Worm (Caenorhabditis elegans) whole organism, mixed stage, embryonic: Measurements from ENCODE around the gene srh-170.

Experiments
- elt-1 ChIP-seq: sonication (generic microtip); optimal IDR thresholded peaks from 2 replicates; lab custom pipeline; 2017; ENCODE audit warnings: missing genetic modification characterization, mild to moderate bottlenecking, missing compliant biosample characterization, antibody characterized with exemption, moderate library complexity, borderline replicate concordance; ENCODE audit not compliant: insufficient read depth
- elt-3 ChIP-seq: fragments of 150-350 bp; optimal IDR thresholded peaks from 2 replicates; lab custom pipeline; 2014; ENCODE audit warnings: missing biosample characterization, missing genetic modification characterization
- lin-13 ChIP-seq: fragments of 150-350 bp; optimal IDR thresholded peaks from 2 replicates; lab custom pipeline; 2014; ENCODE audit warnings: missing biosample characterization, missing genetic modification characterization
- nhr-237 ChIP-seq: fragments of 150-350 bp; optimal IDR thresholded peaks from 2 replicates; lab custom pipeline; 2014; ENCODE audit warnings: missing biosample characterization, missing genetic modification characterization
- nhr-76 ChIP-seq: sonication (generic microtip); optimal IDR thresholded peaks from 2 replicates; lab custom pipeline; 2017; ENCODE audit warnings: missing biosample characterization, missing genetic modification characterization
- pha-4 ChIP-seq: fragments of 150-350 bp; optimal IDR thresholded peaks from 2 replicates; lab custom pipeline; 2018; ENCODE audit warnings: missing biosample characterization, missing genetic modification reagents, missing genetic modification characterization
- sem-2 ChIP-seq: fragments of 200-800 bp; sonication (Bioruptor generic); optimal IDR thresholded peaks from 2 replicates; lab custom pipeline; 2018; ENCODE audit warnings: mild to moderate bottlenecking, missing genetic modification characterization, missing compliant biosample characterization

ce11 chrV:15388820-15389384 lies at the start of gene srh-170:
- TF ChIP-seq nhr-76 (tag; lab: Kevin White, UChicago): no peak
- no peak for TF ChIP-seq pha-4 (tag; lab: Kevin White, UChicago)
- no peak for TF ChIP-seq lin-13
- no peak for TF ChIP-seq nhr-237 (tag; lab: Kevin White, UChicago)
- no peak for TF ChIP-seq elt-1
- TF ChIP-seq elt-3 (tag; lab: Kevin White, UChicago): no peak
- TF ChIP-seq sem-2 (GFP tag; lab: Kevin White, UChicago): no peak
